Worm (Caenorhabditis elegans): ENCODE measurements around the gene C23F12.4.

DNA sequence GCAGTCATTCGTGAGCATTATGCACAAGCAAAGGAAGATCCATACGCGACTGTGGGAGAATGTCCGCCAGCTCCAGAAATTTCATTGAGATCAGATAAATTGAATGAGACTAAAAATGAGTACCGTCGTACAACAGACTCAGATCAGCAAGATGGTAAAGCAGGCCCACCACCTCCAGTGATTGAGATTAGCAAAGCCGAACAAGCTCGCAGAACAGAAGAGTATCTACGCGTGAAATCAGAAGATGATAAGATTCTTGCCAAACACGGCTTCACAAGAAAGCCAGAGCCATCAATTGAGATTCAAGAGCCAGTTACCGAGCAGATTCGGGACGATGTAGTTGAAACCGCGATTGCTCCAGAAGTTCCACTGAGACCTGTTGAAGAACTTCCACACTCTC is 30.8 kb downstream of the C23F12.4 start:
- TF ChIP-seq ceh-13 (GFP tag; optimal IDR thresholded peaks at IDR 0.05) (no peak), hnd-1 (tag; optimal IDR thresholded peaks at IDR 0.05) (no peak), ama-1 (optimal IDR thresholded peaks at IDR 0.05) (no peak), flt-1 (GFP tag; IDR thresholded peaks at IDR 0.05) (no peak), ceh-36 (tag; optimal IDR thresholded peaks at IDR 0.05) (no peak), ets-7 (tag; optimal IDR thresholded peaks at IDR 0.05) (no peak)

All from whole organism, early embryonic.